Worm (Caenorhabditis elegans): ENCODE data around the gene ZC204.14.

DNA sequence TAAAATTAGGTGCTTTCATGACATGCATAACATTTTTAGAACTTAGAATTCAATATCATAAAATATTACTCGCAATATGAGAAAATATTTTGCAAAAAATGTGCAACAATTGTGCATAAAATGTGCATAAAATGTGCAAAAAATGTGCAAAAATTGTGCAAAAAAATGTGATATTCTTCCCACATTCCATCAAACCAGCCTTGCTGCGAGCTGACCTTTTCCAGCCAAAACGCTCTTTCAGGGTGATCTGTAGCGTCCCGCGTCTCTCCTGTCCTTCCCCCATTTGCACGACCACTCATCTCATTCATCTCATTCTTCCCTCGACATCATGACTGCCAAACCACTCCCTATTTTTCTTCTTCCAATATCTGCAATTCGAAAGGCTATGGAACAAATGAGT is 13.3 kb upstream of the ZC204.14 start, which contains the start of gene fbxb-17:
- TF ChIP-seq ama-1 (optimal IDR thresholded peaks at IDR 0.05) (no peak), ama-1 (GFP tag; optimal IDR thresholded peaks at IDR 0.05) (no peak), unc-62 (GFP tag; optimal IDR thresholded peaks at IDR 0.05) (no peak), nhr-90 (tag; optimal IDR thresholded peaks at IDR 0.05) (no peak), hmg-1.2 (GFP tag; IDR thresholded peaks at IDR 0.05) (no peak), ztf-22 (GFP tag; optimal IDR thresholded peaks at IDR 0.05) (no peak), him-1 (tag; optimal IDR thresholded peaks at IDR 0.05) (no peak), madf-8 (GFP tag; conservative IDR thresholded peaks at IDR 0.05) (no peak)
